Fruit fly (Drosophila melanogaster) whole organism, prepupa: Measurements from ENCODE around the gene Acp24A4.

Experiments
- Blimp-1 ChIP-seq: fragments of 200-800 bp; sonication (Bioruptor generic); optimal IDR thresholded peaks from 3 replicates; lab custom pipeline; 2017; ENCODE audit warnings: missing biosample characterization, missing genetic modification characterization, mild to moderate bottlenecking, moderate library complexity, missing genetic modification reagents
- CG10631 ChIP-seq: fragments of 200-800 bp; sonication (Bioruptor generic); optimal IDR thresholded peaks from 2 replicates; lab custom pipeline; 2016; ENCODE audit warnings: missing biosample characterization, missing genetic modification characterization
- CG11294 ChIP-seq: fragments of 200-800 bp; sonication (Bioruptor generic); IDR thresholded peaks from 2 replicates; pipeline ENCODE4 v1.3.6; 2022; ENCODE audit warnings: missing biosample characterization, missing genetic modification characterization
- CG11902 ChIP-seq: fragments of 200-800 bp; sonication (Bioruptor generic); optimal IDR thresholded peaks from 3 replicates; lab custom pipeline; 2016; ENCODE audit warnings: missing biosample characterization, missing genetic modification characterization
- CG15336 ChIP-seq: fragments of 200-800 bp; sonication (Bioruptor generic); IDR thresholded peaks from 2 replicates; pipeline ENCODE4 v1.3.6; 2022; ENCODE audit warnings: missing biosample characterization, missing genetic modification characterization
- CG16779 ChIP-seq: fragments of 200-800 bp; sonication (Bioruptor generic); optimal IDR thresholded peaks from 3 replicates; lab custom pipeline; 2017; ENCODE audit warnings: missing biosample characterization, mild to moderate bottlenecking, missing genetic modification characterization
- CG3032 ChIP-seq: fragments of 200-800 bp; optimal IDR thresholded peaks from 2 replicates; lab custom pipeline; 2019; ENCODE audit warnings: missing biosample characterization, mild to moderate bottlenecking, missing genetic modification characterization, moderate library complexity
- CG31627 ChIP-seq: fragments of 200-800 bp; sonication (Bioruptor generic); optimal IDR thresholded peaks from 3 replicates; lab custom pipeline; 2016; ENCODE audit warnings: missing biosample characterization, missing genetic modification characterization
- CG32006 ChIP-seq: fragments of 200-800 bp; sonication (Bioruptor generic); optimal IDR thresholded peaks from 3 replicates; lab custom pipeline; 2017; ENCODE audit warnings: missing biosample characterization, mild to moderate bottlenecking, missing genetic modification characterization
- CG4318 ChIP-seq: fragments of 200-800 bp; sonication (Bioruptor generic); optimal IDR thresholded peaks from 3 replicates; lab custom pipeline; 2017; ENCODE audit warnings: missing biosample characterization, mild to moderate bottlenecking, missing genetic modification characterization
- CG6163 ChIP-seq: fragments of 200-800 bp; sonication (Bioruptor generic); IDR thresholded peaks from 3 replicates; pipeline ENCODE4 v1.3.6; 2022; ENCODE audit warnings: missing biosample characterization, missing genetic modification characterization
- CG6276 ChIP-seq: fragments of 200-800 bp; sonication (Bioruptor generic); optimal IDR thresholded peaks from 2 replicates; lab custom pipeline; 2017; ENCODE audit warnings: missing biosample characterization, mild to moderate bottlenecking, missing genetic modification characterization
- CG6808 ChIP-seq: fragments of 200-800 bp; sonication (Bioruptor generic); optimal IDR thresholded peaks from 3 replicates; lab custom pipeline; 2017; ENCODE audit warnings: missing biosample characterization, missing genetic modification characterization, mild to moderate bottlenecking, moderate library complexity, missing genetic modification reagents
- CG6854 ChIP-seq: fragments of 200-800 bp; sonication (Bioruptor generic); optimal IDR thresholded peaks from 2 replicates; lab custom pipeline; 2017; ENCODE audit warnings: missing biosample characterization, mild to moderate bottlenecking, missing genetic modification characterization
- CG7368 ChIP-seq: fragments of 200-800 bp; sonication (Bioruptor generic); optimal IDR thresholded peaks from 3 replicates; lab custom pipeline; 2016; ENCODE audit warnings: missing biosample characterization, missing genetic modification characterization
- CG8119 ChIP-seq: fragments of 200-800 bp; sonication (Bioruptor generic); IDR thresholded peaks from 3 replicates; pipeline ENCODE4 v1.3.6; 2022; ENCODE audit warnings: missing biosample characterization, missing genetic modification characterization
- CG8319 ChIP-seq: fragments of 200-800 bp; sonication (Bioruptor generic); optimal IDR thresholded peaks from 3 replicates; lab custom pipeline; 2016; ENCODE audit warnings: missing biosample characterization, missing genetic modification characterization
- CG8632 ChIP-seq: fragments of 200-800 bp; sonication (Bioruptor generic); optimal IDR thresholded peaks from 3 replicates; lab custom pipeline; 2016; ENCODE audit warnings: missing biosample characterization, missing genetic modification characterization
- CG9139 ChIP-seq: fragments of 200-800 bp; sonication (Bioruptor generic); optimal IDR thresholded peaks from 3 replicates; lab custom pipeline; 2017; ENCODE audit warnings: missing biosample characterization, mild to moderate bottlenecking, missing genetic modification characterization
- Eip75B ChIP-seq: fragments of 200-800 bp; sonication (Bioruptor generic); optimal IDR thresholded peaks from 3 replicates; lab custom pipeline; 2016; ENCODE audit warnings: missing biosample characterization, missing genetic modification characterization
- Eip78C ChIP-seq: fragments of 200-800 bp; sonication (Bioruptor generic); peaks from one replicate; lab custom pipeline; 2016; ENCODE audit warnings: missing biosample characterization, missing genetic modification characterization
- Eip93F ChIP-seq: fragments of 200-800 bp; sonication (Bioruptor generic); optimal IDR thresholded peaks from 2 replicates; lab custom pipeline; 2016; ENCODE audit warnings: missing biosample characterization, mild to moderate bottlenecking, missing genetic modification characterization
- Ets21C ChIP-seq: fragments of 200-800 bp; sonication (Bioruptor generic); optimal IDR thresholded peaks from 3 replicates; lab custom pipeline; 2016; ENCODE audit warnings: missing biosample characterization, missing genetic modification characterization
- Ets96B ChIP-seq: fragments of 200-800 bp; optimal IDR thresholded peaks from 2 replicates; lab custom pipeline; 2019; ENCODE audit warnings: missing biosample characterization, mild to moderate bottlenecking, missing genetic modification characterization, moderate library complexity
- Gug ChIP-seq: fragments of 200-800 bp; sonication (Bioruptor generic); IDR thresholded peaks from 2 replicates; pipeline ENCODE4 v1.3.6; 2022; ENCODE audit warnings: missing biosample characterization, missing genetic modification characterization
- Hr4 ChIP-seq: fragments of 200-800 bp; sonication (Bioruptor generic); optimal IDR thresholded peaks from 3 replicates; lab custom pipeline; 2016; ENCODE audit warnings: missing biosample characterization, missing genetic modification characterization
- Lpt ChIP-seq: fragments of 200-800 bp; sonication (Bioruptor generic); optimal IDR thresholded peaks from 3 replicates; lab custom pipeline; 2016; ENCODE audit warnings: missing biosample characterization, missing genetic modification characterization
- Met ChIP-seq: fragments of 200-800 bp; sonication (Bioruptor generic); optimal IDR thresholded peaks from 3 replicates; lab custom pipeline; 2016; ENCODE audit warnings: missing biosample characterization, missing genetic modification characterization
- OdsH ChIP-seq: fragments of 200-800 bp; sonication (Bioruptor generic); optimal IDR thresholded peaks from 3 replicates; lab custom pipeline; 2016; ENCODE audit warnings: missing biosample characterization, missing genetic modification characterization
- Smox ChIP-seq: fragments of 200-800 bp; sonication (Bioruptor generic); optimal IDR thresholded peaks from 3 replicates; lab custom pipeline; 2016; ENCODE audit warnings: missing biosample characterization, missing genetic modification characterization
- Sox102F ChIP-seq: fragments of 200-800 bp; sonication (Bioruptor generic); optimal IDR thresholded peaks from 2 replicates; lab custom pipeline; 2016; ENCODE audit warnings: missing biosample characterization, mild to moderate bottlenecking, missing genetic modification characterization
- Sox14 ChIP-seq: fragments of 200-800 bp; sonication (Bioruptor generic); optimal IDR thresholded peaks from 3 replicates; lab custom pipeline; 2016; ENCODE audit warnings: missing biosample characterization, missing genetic modification characterization
- Sox15 ChIP-seq: fragments of 200-800 bp; sonication (Bioruptor generic); optimal IDR thresholded peaks from 3 replicates; lab custom pipeline; 2016; ENCODE audit warnings: missing biosample characterization, missing genetic modification characterization
- achi ChIP-seq: fragments of 200-800 bp; sonication (Bioruptor generic); optimal IDR thresholded peaks from 3 replicates; lab custom pipeline; 2016; ENCODE audit warnings: missing biosample characterization, missing genetic modification characterization
- acj6 ChIP-seq: fragments of 200-800 bp; sonication (Bioruptor generic); optimal IDR thresholded peaks from 3 replicates; lab custom pipeline; 2016; ENCODE audit warnings: missing biosample characterization, missing genetic modification characterization
- cyc ChIP-seq: fragments of 200-800 bp; sonication (Bioruptor generic); optimal IDR thresholded peaks from 3 replicates; lab custom pipeline; 2016; ENCODE audit warnings: missing biosample characterization, missing genetic modification characterization
- eg ChIP-seq: fragments of 200-800 bp; sonication (Bioruptor generic); IDR thresholded peaks from 3 replicates; pipeline ENCODE4 v1.3.6; 2022; ENCODE audit warnings: missing biosample characterization, missing genetic modification characterization
- esn ChIP-seq: fragments of 200-800 bp; sonication (Bioruptor generic); optimal IDR thresholded peaks from 2 replicates; lab custom pipeline; 2016; ENCODE audit warnings: missing biosample characterization, mild to moderate bottlenecking, missing genetic modification characterization, moderate library complexity
- fd85E ChIP-seq: fragments of 200-800 bp; sonication (Bioruptor generic); optimal IDR thresholded peaks from 3 replicates; lab custom pipeline; 2016; ENCODE audit warnings: missing biosample characterization, missing genetic modification characterization
- fkh ChIP-seq: fragments of 200-800 bp; sonication (Bioruptor generic); optimal IDR thresholded peaks from 3 replicates; lab custom pipeline; 2017; ENCODE audit warnings: missing biosample characterization, mild to moderate bottlenecking, missing genetic modification characterization, moderate library complexity
- net ChIP-seq: fragments of 200-800 bp; sonication (Bioruptor generic); optimal IDR thresholded peaks from 3 replicates; lab custom pipeline; 2016; ENCODE audit warnings: missing biosample characterization, missing genetic modification characterization
- pdm3 ChIP-seq: fragments of 200-800 bp; sonication (Bioruptor generic); optimal IDR thresholded peaks from 3 replicates; lab custom pipeline; 2016; ENCODE audit warnings: missing biosample characterization, missing genetic modification characterization
- ss ChIP-seq, 2 experiments: fragments of 200-800 bp; sonication (Bioruptor generic); optimal IDR thresholded peaks; 2 replicates in 1 of 2; 3 replicates in 1 of 2; lab custom pipeline; 2017 to 2018; ENCODE audit warnings: mild to moderate bottlenecking in 2 of 2, missing biosample characterization in 2 of 2, missing genetic modification characterization in 2 of 2, moderate library complexity in 1 of 2
- svp ChIP-seq: fragments of 200-800 bp; sonication (Bioruptor generic); peaks from one replicate; lab custom pipeline; 2016; ENCODE audit warnings: missing biosample characterization, missing genetic modification characterization

Acp24A4 gene

DNA sequence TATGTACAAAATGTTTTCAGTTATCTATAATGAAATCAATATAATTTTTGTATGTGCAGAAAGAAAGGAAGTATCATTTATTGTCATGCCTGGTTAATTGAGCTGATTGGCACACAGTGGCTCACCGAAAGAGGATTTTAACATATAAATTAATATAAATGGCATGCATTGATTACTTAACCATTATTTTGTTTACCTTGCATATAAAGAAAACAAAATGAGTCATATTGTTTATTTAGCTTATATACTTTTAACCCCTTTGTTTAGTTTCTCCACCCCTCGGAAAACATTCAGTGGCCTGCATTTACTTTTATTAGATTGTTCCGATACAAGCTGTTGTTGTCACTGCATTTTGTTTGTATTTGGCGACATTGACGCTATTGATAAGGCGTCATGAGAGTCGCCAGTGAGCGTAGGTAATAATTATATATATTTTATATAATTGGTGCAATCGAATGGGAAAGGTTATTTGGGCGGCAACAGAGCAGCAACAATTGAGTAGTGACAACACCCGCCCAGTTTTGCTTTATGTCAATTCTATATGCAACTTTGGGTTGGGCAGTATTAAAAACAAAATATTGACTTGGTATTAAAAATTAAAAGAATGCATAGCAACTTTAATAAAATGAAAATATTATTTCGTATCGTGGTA lies 46.1 kb downstream of the Acp24A4 start (continued):
- TF ChIP-seq net (GFP tag; lab: Kevin White, UChicago): peak; percentile 26
- TF ChIP-seq CG16779: peak; percentile 5
- peak; percentile 65 for TF ChIP-seq Sox14
- TF ChIP-seq esn (GFP tag; lab: Kevin White, UChicago): peak; percentile 76
- TF ChIP-seq Ets21C (GFP tag; lab: Kevin White, UChicago): peak; percentile 30
- peak; percentile 14 for TF ChIP-seq cyc (GFP tag; lab: Kevin White, UChicago)
- TF ChIP-seq Lpt (GFP tag; lab: Kevin White, UChicago): no peak
- TF ChIP-seq CG15336 (GFP tag; lab: Robert Waterston, UW): peak; percentile 35; the same call in 1 of the 2 replicates
- TF ChIP-seq acj6 (GFP tag; lab: Kevin White, UChicago): peak; percentile 67

DNA sequence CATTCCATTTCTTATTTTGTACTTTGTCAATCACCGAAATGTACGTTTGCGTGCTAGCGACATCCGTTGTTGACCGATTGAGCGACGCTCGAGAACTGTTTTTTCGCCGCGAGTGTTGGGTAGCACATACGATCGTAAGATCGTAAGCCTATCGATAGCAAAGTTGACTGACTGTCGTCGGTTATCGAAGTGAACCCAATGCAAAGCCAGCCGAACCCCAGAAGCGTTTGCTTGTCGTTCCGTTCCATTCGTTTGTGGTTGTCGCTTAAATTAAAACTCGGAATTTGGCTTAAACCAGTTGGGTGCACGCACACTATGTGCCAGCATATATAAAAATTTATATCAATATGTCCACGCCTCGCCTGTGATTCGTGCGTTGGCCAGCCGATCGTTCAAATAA lies 47.7 kb downstream of the Acp24A4 start:
- TF ChIP-seq Blimp-1 (no peak), CG16779 (no peak), CG4318 (no peak), Sox15 (GFP tag; lab: Kevin White, UChicago) (no peak), Eip75B (no peak), Smox (GFP tag; lab: Kevin White, UChicago) (no peak), achi (GFP tag; lab: Kevin White, UChicago) (no peak), acj6 (GFP tag; lab: Kevin White, UChicago) (no peak), CG6854 (GFP tag; lab: Kevin White, UChicago) (no peak), CG6163 (GFP tag; lab: Robert Waterston, UW) (0 out of 3 replicates have a peak, but pooled peaks have one; percentile 29), Sox102F (no peak), fd85E (GFP tag; lab: Kevin White, UChicago) (no peak), CG3032 (tag; lab: Kevin White, UChicago) (no peak), Eip78C (GFP tag; lab: Kevin White, UChicago) (peak; percentile 7), pdm3 (GFP tag; lab: Kevin White, UChicago) (no peak), CG7368 (GFP tag; lab: Kevin White, UChicago) (no peak), Ets96B (tag; lab: Kevin White, UChicago) (no peak), Hr4 (no peak), CG8632 (GFP tag; lab: Kevin White, UChicago) (no peak), Ets21C (GFP tag; lab: Kevin White, UChicago) (no peak), OdsH (GFP tag; lab: Kevin White, UChicago) (no peak), CG10631 (no peak), CG31627 (GFP tag; lab: Kevin White, UChicago) (no peak), ss (GFP tag; optimal IDR thresholded peaks at IDR 0.05; lab: Kevin White, UChicago) (no peak), net (GFP tag; lab: Kevin White, UChicago) (no peak), CG11902 (GFP tag; lab: Kevin White, UChicago) (no peak), eg (GFP tag; lab: Robert Waterston, UW) (0 out of 3 replicates have a peak, but pooled peaks have one; percentile 15), CG6276 (GFP tag; lab: Kevin White, UChicago) (no peak), CG9139 (GFP tag; lab: Kevin White, UChicago) (no peak), Lpt (GFP tag; lab: Kevin White, UChicago) (no peak), svp (GFP tag; lab: Kevin White, UChicago) (peak; percentile 81), Met (GFP tag; lab: Kevin White, UChicago) (no peak), fkh (GFP tag; lab: Kevin White, UChicago) (no peak), CG8319 (GFP tag; lab: Kevin White, UChicago) (no peak)

DNA sequence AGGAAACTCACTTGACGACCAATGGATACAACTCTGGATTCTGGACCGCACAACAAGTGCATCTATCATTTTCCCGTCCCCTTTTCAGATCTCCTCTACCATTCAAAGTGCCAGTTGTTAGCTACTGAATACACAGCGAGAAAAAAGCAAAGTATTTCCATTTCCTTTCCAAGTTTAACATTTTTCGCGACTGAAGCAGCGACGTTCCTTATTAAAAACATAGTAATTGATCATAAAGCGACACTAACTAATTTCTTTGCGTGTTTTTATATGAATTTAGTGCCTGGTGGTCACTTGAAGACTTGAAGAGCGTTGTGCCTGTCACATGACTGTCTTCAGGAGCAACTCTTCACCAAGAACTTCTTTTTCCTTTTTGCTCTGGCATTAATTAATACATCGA lies 48.4 kb downstream of the Acp24A4 start:
- TF ChIP-seq Sox15 (GFP tag; lab: Kevin White, UChicago): no peak
- no peak for TF ChIP-seq Sox102F
- TF ChIP-seq Eip75B: no peak
- no peak for TF ChIP-seq Met (GFP tag; lab: Kevin White, UChicago)
- no peak for TF ChIP-seq Sox14
- TF ChIP-seq CG6808 (GFP tag; lab: Kevin White, UChicago): no peak
- peak; percentile 47 for TF ChIP-seq CG32006
- no peak for TF ChIP-seq acj6 (GFP tag; lab: Kevin White, UChicago)
- no peak for TF ChIP-seq CG6854 (GFP tag; lab: Kevin White, UChicago)
- TF ChIP-seq CG7368 (GFP tag; lab: Kevin White, UChicago): no peak
- no peak for TF ChIP-seq CG11294 (GFP tag; lab: Robert Waterston, UW)
- TF ChIP-seq eg (GFP tag; lab: Robert Waterston, UW): 0 out of 3 replicates have a peak, but pooled peaks have one; percentile 40
- TF ChIP-seq CG6276 (GFP tag; lab: Kevin White, UChicago): peak; percentile 47
- TF ChIP-seq cyc (GFP tag; lab: Kevin White, UChicago): no peak
- TF ChIP-seq net (GFP tag; lab: Kevin White, UChicago): peak; percentile 23
- TF ChIP-seq Gug: peak; percentile 56
- TF ChIP-seq fkh (GFP tag; lab: Kevin White, UChicago): no peak
- TF ChIP-seq Eip93F (GFP tag; lab: Kevin White, UChicago): no peak
- peak; percentile 36 for TF ChIP-seq Eip78C (GFP tag; lab: Kevin White, UChicago)
- TF ChIP-seq CG31627 (GFP tag; lab: Kevin White, UChicago): no peak
- no peak for TF ChIP-seq CG8632 (GFP tag; lab: Kevin White, UChicago)
- no peak for TF ChIP-seq CG16779
- peak; percentile 22; the same call in 1 of the 3 replicates for TF ChIP-seq CG8119
- TF ChIP-seq CG4318: no peak
- no peak for TF ChIP-seq CG9139 (GFP tag; lab: Kevin White, UChicago)
